Worm (Caenorhabditis elegans) whole organism, late embryonic: Measurements from ENCODE around the gene C44B7.5.

Experiments used
- C08G9.2 ChIP-seq: sonication (generic microtip); optimal IDR thresholded peaks from 2 replicates; lab custom pipeline; 2016; ENCODE audit warnings: mild to moderate bottlenecking, missing genetic modification characterization, moderate library complexity, missing compliant biosample characterization
- C38D4.7 ChIP-seq: fragments of 200-800 bp; sonication (Bioruptor generic); optimal IDR thresholded peaks from 2 replicates; lab custom pipeline; 2018; ENCODE audit warnings: mild to moderate bottlenecking, missing genetic modification characterization, moderate library complexity, missing compliant biosample characterization
- F13H6.1 ChIP-seq: sonication (generic microtip); optimal IDR thresholded peaks from 2 replicates; lab custom pipeline; 2016; ENCODE audit warnings: missing genetic modification characterization, missing compliant biosample characterization
- K09A11.1 ChIP-seq: sonication (generic microtip); optimal IDR thresholded peaks from 2 replicates; lab custom pipeline; 2017; ENCODE audit warnings: antibody characterized with exemption, mild to moderate bottlenecking, missing genetic modification characterization, missing compliant biosample characterization; ENCODE audit not compliant: insufficient read depth
- Y22D7AL.16 ChIP-seq: sonication (generic microtip); optimal IDR thresholded peaks from 2 replicates; lab custom pipeline; 2016; ENCODE audit warnings: missing genetic modification characterization, missing compliant biosample characterization
- ceh-14 ChIP-seq: sonication (generic microtip); optimal IDR thresholded peaks from 2 replicates; lab custom pipeline; 2016; ENCODE audit warnings: missing genotype, missing genetic modification characterization, missing compliant biosample characterization
- ceh-18 ChIP-seq: sonication (generic microtip); optimal IDR thresholded peaks from 2 replicates; lab custom pipeline; 2016; ENCODE audit warnings: missing genetic modification characterization, missing compliant biosample characterization
- ceh-2 ChIP-seq: sonication (generic microtip); optimal IDR thresholded peaks from 2 replicates; lab custom pipeline; 2016; ENCODE audit warnings: missing genotype, missing genetic modification characterization, missing compliant biosample characterization
- ceh-24 ChIP-seq: sonication (generic microtip); optimal IDR thresholded peaks from 2 replicates; lab custom pipeline; 2016; ENCODE audit warnings: mild to moderate bottlenecking, missing genetic modification characterization, missing compliant biosample characterization
- ceh-48 ChIP-seq: sonication (generic microtip); optimal IDR thresholded peaks from 2 replicates; lab custom pipeline; 2016; ENCODE audit warnings: missing genetic modification characterization, inconsistent platforms, missing compliant biosample characterization
- che-1 ChIP-seq: sonication (generic microtip); optimal IDR thresholded peaks from 2 replicates; lab custom pipeline; 2016; ENCODE audit warnings: mild to moderate bottlenecking, missing genetic modification characterization, missing compliant biosample characterization
- dve-1 ChIP-seq: sonication (generic microtip); optimal IDR thresholded peaks from 2 replicates; lab custom pipeline; 2017; ENCODE audit warnings: antibody characterized with exemption, mild to moderate bottlenecking, missing genetic modification characterization, missing compliant biosample characterization
- elt-2 ChIP-seq: sonication (generic microtip); optimal IDR thresholded peaks from 2 replicates; lab custom pipeline; 2016; ENCODE audit warnings: missing genetic modification reagents, missing genetic modification characterization, missing compliant biosample characterization
- elt-4 ChIP-seq: sonication (generic microtip); optimal IDR thresholded peaks from 2 replicates; lab custom pipeline; 2016; ENCODE audit warnings: missing genetic modification characterization, missing compliant biosample characterization
- ets-4 ChIP-seq: sonication (generic microtip); optimal IDR thresholded peaks from 2 replicates; lab custom pipeline; 2016; ENCODE audit warnings: missing genetic modification characterization, missing compliant biosample characterization
- fkh-10 ChIP-seq: fragments of 150-350 bp; optimal IDR thresholded peaks from 2 replicates; lab custom pipeline; 2014; ENCODE audit warnings: missing biosample characterization, missing genetic modification reagents, missing genetic modification characterization
- hlh-13 ChIP-seq: fragments of 200-800 bp; sonication (Bioruptor generic); optimal IDR thresholded peaks from 2 replicates; lab custom pipeline; 2018; ENCODE audit warnings: mild to moderate bottlenecking, missing genetic modification characterization, missing compliant biosample characterization
- hlh-30 ChIP-seq: sonication (generic microtip); optimal IDR thresholded peaks from 2 replicates; lab custom pipeline; 2017; ENCODE audit warnings: antibody characterized with exemption, missing genetic modification characterization, missing compliant biosample characterization; ENCODE audit not compliant: insufficient read depth
- hlh-6 ChIP-seq: sonication (generic microtip); optimal IDR thresholded peaks from 2 replicates; lab custom pipeline; 2016; ENCODE audit warnings: missing genotype, missing genetic modification characterization, missing compliant biosample characterization
- hlh-8 ChIP-seq: sonication (generic microtip); optimal IDR thresholded peaks from 2 replicates; lab custom pipeline; 2016; ENCODE audit warnings: missing genotype, missing genetic modification characterization, missing compliant biosample characterization
- lim-6 ChIP-seq: sonication (generic microtip); optimal IDR thresholded peaks from 2 replicates; lab custom pipeline; 2016; ENCODE audit warnings: missing genetic modification characterization, missing compliant biosample characterization
- madf-2 ChIP-seq: sonication (generic microtip); optimal IDR thresholded peaks from 2 replicates; lab custom pipeline; 2017; ENCODE audit warnings: missing genetic modification characterization, missing compliant biosample characterization
- nfya-1 ChIP-seq: sonication (generic microtip); optimal IDR thresholded peaks from 2 replicates; lab custom pipeline; 2017; ENCODE audit warnings: missing genetic modification characterization, mild to moderate bottlenecking, missing compliant biosample characterization, antibody characterized with exemption, moderate library complexity
- nhr-11 ChIP-seq: fragments of 150-350 bp; optimal IDR thresholded peaks from 2 replicates; lab custom pipeline; 2014; ENCODE audit warnings: missing biosample characterization, missing genetic modification characterization
- nhr-232 ChIP-seq: sonication (generic microtip); optimal IDR thresholded peaks from 2 replicates; lab custom pipeline; 2016; ENCODE audit warnings: missing genetic modification characterization, missing compliant biosample characterization
- odd-2 ChIP-seq: sonication (generic microtip); optimal IDR thresholded peaks from 2 replicates; lab custom pipeline; 2017; ENCODE audit warnings: antibody characterized with exemption, mild to moderate bottlenecking, missing genetic modification characterization, missing compliant biosample characterization
- pat-9 ChIP-seq: fragments of 200-800 bp; sonication (Bioruptor generic); optimal IDR thresholded peaks from 2 replicates; lab custom pipeline; 2018; ENCODE audit warnings: mild to moderate bottlenecking, missing genetic modification characterization, moderate library complexity, missing compliant biosample characterization
- pax-1 ChIP-seq: fragments of 150-350 bp; optimal IDR thresholded peaks from 2 replicates; lab custom pipeline; 2014; ENCODE audit warnings: missing biosample characterization, missing genetic modification characterization
- pha-4 ChIP-seq: fragments of 150-350 bp; optimal IDR thresholded peaks from 2 replicates; lab custom pipeline; 2018; ENCODE audit warnings: missing biosample characterization, missing genetic modification reagents, missing genetic modification characterization
- pqm-1 ChIP-seq: sonication (generic microtip); optimal IDR thresholded peaks from 2 replicates; lab custom pipeline; 2016; ENCODE audit warnings: missing genetic modification characterization, missing compliant biosample characterization
- pros-1 ChIP-seq: fragments of 150-350 bp; optimal IDR thresholded peaks from 2 replicates; lab custom pipeline; 2014; ENCODE audit warnings: missing biosample characterization, missing genetic modification reagents, missing genetic modification characterization
- ref-2 ChIP-seq: sonication (generic microtip); optimal IDR thresholded peaks from 2 replicates; lab custom pipeline; 2016; ENCODE audit warnings: missing genetic modification characterization, missing compliant biosample characterization
- rnt-1 ChIP-seq: sonication (generic microtip); optimal IDR thresholded peaks from 2 replicates; lab custom pipeline; 2016; ENCODE audit warnings: missing genetic modification characterization, missing compliant biosample characterization
- sox-2 ChIP-seq: fragments of 200-800 bp; sonication (Bioruptor generic); IDR thresholded peaks from 2 replicates; pipeline ENCODE4 v1.3.6; 2022; ENCODE audit warnings: missing genetic modification reagents, missing genetic modification characterization, missing compliant biosample characterization
- sox-4 ChIP-seq: sonication (generic microtip); optimal IDR thresholded peaks from 2 replicates; lab custom pipeline; 2017; ENCODE audit warnings: mild to moderate bottlenecking, missing genetic modification characterization, inconsistent platforms, missing compliant biosample characterization
- tbx-2 ChIP-seq: sonication (generic microtip); optimal IDR thresholded peaks from 2 replicates; lab custom pipeline; 2016; ENCODE audit warnings: missing genetic modification characterization, missing compliant biosample characterization
- tbx-7 ChIP-seq: sonication (generic microtip); optimal IDR thresholded peaks from 2 replicates; lab custom pipeline; 2016; ENCODE audit warnings: missing genotype, missing genetic modification characterization, missing compliant biosample characterization
- ttx-3 ChIP-seq: sonication (generic microtip); optimal IDR thresholded peaks from 2 replicates; lab custom pipeline; 2016; ENCODE audit warnings: missing genetic modification reagents, missing genetic modification characterization, missing compliant biosample characterization
- unc-3 ChIP-seq, 2 experiments: fragments of 200-800 bp in 1 of 2; sonication (Bioruptor generic) in 1 of 2; sonication (generic microtip) in 1 of 2; conservative IDR thresholded peaks in 1 of 2; optimal IDR thresholded peaks in 1 of 2; 2 replicates each; pipeline versions ENCODE4 v1.3.6 to Lab custom; 2016 to 2022; ENCODE audit warnings: missing compliant biosample characterization in 2 of 2, missing genetic modification characterization in 2 of 2, missing genetic modification reagents in 1 of 2
- unc-42 ChIP-seq: sonication (generic microtip); optimal IDR thresholded peaks from 2 replicates; lab custom pipeline; 2016; ENCODE audit warnings: missing genotype, missing genetic modification characterization, missing compliant biosample characterization
- unc-55 ChIP-seq: sonication (generic microtip); optimal IDR thresholded peaks from 2 replicates; lab custom pipeline; 2017; ENCODE audit warnings: missing biosample characterization, missing genetic modification reagents, missing genetic modification characterization
- unc-86 ChIP-seq: sonication (generic microtip); optimal IDR thresholded peaks from 2 replicates; lab custom pipeline; 2016; ENCODE audit warnings: missing genetic modification characterization, missing compliant biosample characterization

The C44B7.5 gene

DNA sequence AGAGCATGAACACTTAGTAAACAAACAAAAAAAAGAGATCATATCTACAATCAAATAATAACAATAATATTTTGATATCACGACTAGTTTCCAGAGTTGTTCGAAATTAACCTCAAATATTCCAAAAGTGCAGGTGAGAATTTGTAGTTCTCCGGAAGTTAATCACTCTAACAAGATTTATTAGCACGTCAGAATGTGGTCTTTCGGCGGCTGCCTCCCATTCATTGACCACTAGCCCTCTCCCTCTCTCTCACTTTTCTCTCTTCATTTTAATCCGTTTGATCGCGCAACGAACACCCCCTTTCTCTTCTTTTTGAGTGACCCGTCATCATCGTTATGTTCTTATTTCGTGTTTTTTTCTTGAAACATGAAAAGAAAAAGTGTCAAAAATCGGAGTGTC lies 46.7 kb downstream of the C44B7.5 start (continued):
- no peak for TF ChIP-seq pha-4 (tag; lab: Kevin White, UChicago)
- no peak for TF ChIP-seq fkh-10 (GFP tag; lab: Kevin White, UChicago)
- peak; percentile 14 for TF ChIP-seq ceh-14
- no peak for TF ChIP-seq madf-2 (tag; lab: Kevin White, UChicago)
- TF ChIP-seq ceh-18 = no peak
- TF ChIP-seq che-1 (tag; lab: Kevin White, UChicago) = no peak
- no peak for TF ChIP-seq ttx-3 (tag; lab: Kevin White, UChicago)
- TF ChIP-seq C38D4.7 = no peak
- TF ChIP-seq unc-42 (tag; lab: Kevin White, UChicago) = peak; percentile 82
- TF ChIP-seq hlh-30 = no peak
- no peak for TF ChIP-seq sox-2

DNA sequence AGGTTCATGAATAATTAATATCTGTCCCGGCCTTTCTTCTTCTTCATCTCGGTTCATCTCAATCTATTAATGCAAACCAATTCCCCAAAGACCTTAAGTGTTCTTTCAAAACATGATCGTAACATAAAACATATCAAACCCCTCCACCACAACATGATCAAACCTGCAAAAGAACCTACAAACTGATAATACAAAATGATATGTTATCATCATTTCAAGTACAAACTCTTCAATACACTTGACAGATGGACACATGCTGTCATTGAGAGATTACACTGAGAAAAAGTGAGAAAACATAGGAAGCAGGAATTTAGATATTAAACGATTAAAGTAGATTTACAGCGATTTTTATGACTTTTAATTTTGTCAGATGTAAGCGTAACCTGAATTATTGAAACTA lies 47.9 kb downstream of the C44B7.5 start:
- TF ChIP-seq lim-6 (tag; lab: Kevin White, UChicago) = no peak
- TF ChIP-seq unc-86 (tag; lab: Kevin White, UChicago) = no peak
- no peak for TF ChIP-seq ceh-2 (tag; lab: Kevin White, UChicago)
- peak; percentile 6 for TF ChIP-seq dve-1 (tag; lab: Kevin White, UChicago)
- no peak for TF ChIP-seq odd-2 (tag; lab: Kevin White, UChicago)
- TF ChIP-seq ceh-48 (tag; lab: Kevin White, UChicago) = no peak
- TF ChIP-seq hlh-13 (GFP tag; lab: Kevin White, UChicago) = no peak
- no peak for TF ChIP-seq tbx-2 (tag; lab: Kevin White, UChicago)
- no peak for TF ChIP-seq pha-4 (tag; lab: Kevin White, UChicago)
- TF ChIP-seq nhr-11 (tag; lab: Kevin White, UChicago) = no peak
- no peak for TF ChIP-seq C08G9.2 (tag; lab: Kevin White, UChicago)
- TF ChIP-seq Y22D7AL.16 (tag; lab: Kevin White, UChicago) = no peak
- no peak for TF ChIP-seq nfya-1
- no peak for TF ChIP-seq ceh-24 (tag; lab: Kevin White, UChicago)
- TF ChIP-seq pat-9 = no peak
- TF ChIP-seq pros-1 (tag; lab: Kevin White, UChicago) = no peak
- peak; percentile 90 for TF ChIP-seq elt-2 (tag; lab: Kevin White, UChicago)
- no peak for TF ChIP-seq K09A11.1 (tag; lab: Kevin White, UChicago)
- peak; percentile 87 for TF ChIP-seq unc-55

DNA sequence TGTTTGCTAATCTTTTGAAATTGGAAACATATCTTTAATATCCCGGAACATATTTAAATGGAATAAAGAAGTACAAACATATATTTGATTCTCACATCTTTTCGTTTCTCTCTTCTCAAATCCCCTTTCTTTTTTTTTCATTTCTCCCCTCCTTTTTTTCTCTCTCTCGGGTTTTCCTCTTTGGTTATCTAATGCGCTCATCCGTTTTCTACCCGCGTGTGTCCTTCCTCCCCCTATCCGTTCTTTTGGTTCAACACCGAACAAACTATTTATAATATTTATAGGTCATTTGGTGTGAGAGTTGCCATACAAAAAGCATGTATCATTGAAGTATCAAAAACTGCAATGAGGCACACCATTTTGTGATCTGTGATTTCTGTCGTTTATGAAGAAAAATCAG lies 48.5 kb downstream of the C44B7.5 start:
- TF ChIP-seq ets-4 (tag; lab: Kevin White, UChicago) (no peak), nfya-1 (peak; percentile 0), unc-42 (tag; lab: Kevin White, UChicago) (peak; percentile 67), nhr-232 (tag; lab: Kevin White, UChicago) (no peak)

DNA sequence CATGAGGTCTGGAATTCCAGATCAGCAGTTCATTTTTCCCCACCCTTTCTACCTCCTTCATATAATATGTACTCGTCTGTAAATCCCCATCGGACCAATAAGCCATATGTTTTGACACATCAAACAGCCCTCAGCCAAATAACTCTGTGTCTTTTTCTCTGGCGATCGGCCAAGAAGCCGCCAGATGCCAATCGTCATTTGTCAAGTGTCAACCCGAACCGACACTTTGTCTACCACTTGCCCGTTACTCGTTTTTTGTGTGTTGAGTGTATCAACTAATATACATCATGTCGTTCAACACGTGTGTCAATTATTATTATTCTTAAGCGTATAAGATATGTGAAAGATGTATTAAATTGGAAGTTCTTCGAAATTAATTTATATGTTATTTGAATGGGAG lies 49.2 kb downstream of the C44B7.5 start:
- peak; percentile 25 for TF ChIP-seq rnt-1 (tag; lab: Kevin White, UChicago)
- TF ChIP-seq unc-42 (tag; lab: Kevin White, UChicago) = no peak
- TF ChIP-seq ref-2 (tag; lab: Kevin White, UChicago) = no peak
- TF ChIP-seq sox-4 (tag; lab: Kevin White, UChicago) = no peak
- no peak for TF ChIP-seq F13H6.1 (tag; lab: Kevin White, UChicago)
- TF ChIP-seq unc-3 (GFP tag; conservative IDR thresholded peaks at IDR 0.05; lab: Robert Waterston, UW) = no peak
- no peak for TF ChIP-seq unc-3 (tag; optimal IDR thresholded peaks at IDR 0.05; lab: Kevin White, UChicago)
- TF ChIP-seq pax-1 (tag; lab: Kevin White, UChicago) = no peak
- no peak for TF ChIP-seq ttx-3 (tag; lab: Kevin White, UChicago)
- TF ChIP-seq hlh-6 (tag; lab: Kevin White, UChicago) = no peak
- TF ChIP-seq unc-55 = peak; percentile 99
- TF ChIP-seq tbx-7 (tag; lab: Kevin White, UChicago) = no peak
- peak; percentile 40 for TF ChIP-seq ceh-18
- TF ChIP-seq hlh-8 (tag; lab: Kevin White, UChicago) = peak; percentile 69
- TF ChIP-seq pqm-1 = no peak
- no peak for TF ChIP-seq elt-4 (tag; lab: Kevin White, UChicago)
- TF ChIP-seq tbx-2 (tag; lab: Kevin White, UChicago) = peak; percentile 25
- TF ChIP-seq odd-2 (tag; lab: Kevin White, UChicago) = no peak
- TF ChIP-seq K09A11.1 (tag; lab: Kevin White, UChicago) = no peak
- no peak for TF ChIP-seq ceh-14
- TF ChIP-seq hlh-13 (GFP tag; lab: Kevin White, UChicago) = no peak
